Fruit fly (Drosophila melanogaster) whole organism, embryonic: ENCODE measurements around the gene Rsph3.

ENCODE experiments used
- ATbp ChIP-seq: fragments of 200-800 bp; sonication (Bioruptor generic); optimal IDR thresholded peaks from 2 replicates; lab custom pipeline; 2017; ENCODE audit warnings: missing biosample characterization, mild to moderate bottlenecking, missing genetic modification characterization, missing genetic modification reagents
- Atf6 ChIP-seq: fragments of 200-800 bp; sonication (Bioruptor generic); IDR thresholded peaks from 2 replicates; pipeline ENCODE4 v1.3.6; 2022; ENCODE audit warnings: missing biosample characterization, missing genetic modification characterization
- BEAF-32 ChIP-seq: fragments of 200-800 bp; sonication (Bioruptor generic); optimal IDR thresholded peaks from 3 replicates; lab custom pipeline; 2017; ENCODE audit warnings: missing biosample characterization, missing genetic modification characterization, mild to moderate bottlenecking, moderate library complexity, missing genetic modification reagents
- Blimp-1 ChIP-seq: fragments of 200-800 bp; sonication (Bioruptor generic); optimal IDR thresholded peaks from 3 replicates; lab custom pipeline; 2018; ENCODE audit warnings: missing biosample characterization, missing genetic modification characterization, mild to moderate bottlenecking, moderate library complexity, missing genetic modification reagents
- CG10209 ChIP-seq: fragments of 200-800 bp; sonication (Bioruptor generic); optimal IDR thresholded peaks from 3 replicates; lab custom pipeline; 2017; ENCODE audit warnings: missing biosample characterization, mild to moderate bottlenecking, missing genetic modification characterization, missing genetic modification reagents
- CG10979 ChIP-seq: fragments of 200-800 bp; sonication (Bioruptor generic); optimal IDR thresholded peaks from 2 replicates; lab custom pipeline; 2018; ENCODE audit warnings: missing biosample characterization, mild to moderate bottlenecking, missing genetic modification characterization, moderate library complexity
- CG11695 ChIP-seq: fragments of 200-800 bp; sonication (Bioruptor generic); IDR thresholded peaks from 3 replicates; pipeline ENCODE4 v1.3.6; 2022; ENCODE audit warnings: missing biosample characterization, missing genetic modification characterization
- CG12104 ChIP-seq: fragments of 200-800 bp; sonication (Bioruptor generic); optimal IDR thresholded peaks from 3 replicates; lab custom pipeline; 2016; ENCODE audit warnings: missing biosample characterization, missing genetic modification characterization
- CG14710 ChIP-seq: fragments of 200-800 bp; sonication (Bioruptor generic); optimal IDR thresholded peaks from 3 replicates; lab custom pipeline; 2019; ENCODE audit warnings: missing biosample characterization, mild to moderate bottlenecking, missing genetic modification characterization, moderate library complexity
- CG1603 ChIP-seq: fragments of 200-800 bp; sonication (Bioruptor generic); optimal IDR thresholded peaks from 2 replicates; lab custom pipeline; 2019; ENCODE audit warnings: missing biosample characterization, mild to moderate bottlenecking, missing genetic modification characterization, moderate library complexity
- CG18262 ChIP-seq: fragments of 200-800 bp; optimal IDR thresholded peaks from 3 replicates; lab custom pipeline; 2019; ENCODE audit warnings: missing biosample characterization, mild to moderate bottlenecking, missing genetic modification characterization, moderate library complexity
- CG18619 ChIP-seq: fragments of 200-800 bp; sonication (Bioruptor generic); optimal IDR thresholded peaks from 3 replicates; lab custom pipeline; 2017; ENCODE audit warnings: missing biosample characterization, mild to moderate bottlenecking, missing genetic modification characterization
- CG3726 ChIP-seq: fragments of 200-800 bp; sonication (Bioruptor generic); IDR thresholded peaks from 3 replicates; pipeline ENCODE4, ENCODE4 v1.3.6; 2022; ENCODE audit warnings: missing biosample characterization, missing genetic modification characterization
- CG4707 ChIP-seq: fragments of 200-800 bp; sonication (Bioruptor generic); optimal IDR thresholded peaks from 2 replicates; lab custom pipeline; 2018; ENCODE audit warnings: missing biosample characterization, mild to moderate bottlenecking, missing genetic modification characterization, moderate library complexity
- CG6689 ChIP-seq: fragments of 200-800 bp; sonication (Bioruptor generic); IDR thresholded peaks from 2 replicates; pipeline ENCODE4 v1.3.6; 2022; ENCODE audit warnings: missing biosample characterization, missing genetic modification characterization
- CG7839 ChIP-seq: fragments of 200-800 bp; sonication (Bioruptor generic); optimal IDR thresholded peaks from 3 replicates; lab custom pipeline; 2018; ENCODE audit warnings: missing biosample characterization, mild to moderate bottlenecking, missing genetic modification characterization, moderate library complexity
- CG7987 ChIP-seq: fragments of 200-800 bp; sonication (Bioruptor generic); optimal IDR thresholded peaks from 2 replicates; lab custom pipeline; 2018; ENCODE audit warnings: missing biosample characterization, mild to moderate bottlenecking, missing genetic modification characterization, moderate library complexity
- CTCF ChIP-seq: fragments of 200-800 bp; sonication (Bioruptor generic); optimal IDR thresholded peaks from 2 replicates; lab custom pipeline; 2017; ENCODE audit warnings: missing biosample characterization, mild to moderate bottlenecking, missing genetic modification characterization, moderate library complexity
- CoRest ChIP-seq: fragments of 200-800 bp; sonication (Bioruptor generic); optimal IDR thresholded peaks from 3 replicates; lab custom pipeline; 2018; ENCODE audit warnings: missing biosample characterization, mild to moderate bottlenecking, missing genetic modification characterization, moderate library complexity
- Dek ChIP-seq: fragments of 200-800 bp; sonication (Bioruptor generic); optimal IDR thresholded peaks from 3 replicates; lab custom pipeline; 2019; ENCODE audit warnings: missing biosample characterization, mild to moderate bottlenecking, missing genetic modification characterization, moderate library complexity
- Drgx ChIP-seq: fragments of 200-800 bp; sonication (Bioruptor generic); IDR thresholded peaks from 2 replicates; pipeline ENCODE4 v1.3.6; 2022; ENCODE audit warnings: missing biosample characterization, missing genetic modification characterization
- Eip74EF ChIP-seq, 2 experiments: fragments of 200-800 bp in 1 of 2; fragments of >200 bp in 1 of 2; sonication (Bioruptor generic) in 1 of 2; optimal IDR thresholded peaks; 2 replicates each; lab custom pipeline; 2017 to 2019; ENCODE audit warnings: missing biosample characterization in 2 of 2, missing genetic modification characterization in 2 of 2, mild to moderate bottlenecking in 1 of 2, moderate library complexity in 1 of 2
- Med ChIP-seq: fragments of 200-800 bp; sonication (Bioruptor generic); peaks from one replicate; lab custom pipeline; 2016; ENCODE audit warnings: missing biosample characterization, missing genetic modification characterization, mild to moderate bottlenecking, inconsistent platforms, moderate library complexity
- Myb ChIP-seq: fragments of 200-800 bp; sonication (Bioruptor generic); optimal IDR thresholded peaks from 2 replicates; lab custom pipeline; 2016; ENCODE audit warnings: missing biosample characterization, missing genetic modification characterization
- Ptx1 ChIP-seq: fragments of 200-800 bp; sonication (Bioruptor generic); IDR thresholded peaks from 2 replicates; pipeline ENCODE4 v1.3.6; 2022; ENCODE audit warnings: missing biosample characterization, missing genetic modification characterization
- Xrp1 ChIP-seq: fragments of 200-800 bp; sonication (Bioruptor generic); IDR thresholded peaks from 2 replicates; pipeline ENCODE4 v1.3.6; 2022; ENCODE audit warnings: missing biosample characterization, missing genetic modification characterization
- ara ChIP-seq: fragments of 200-800 bp; sonication (Bioruptor generic); IDR thresholded peaks from 2 replicates; pipeline ENCODE4 v1.3.6; 2022; ENCODE audit warnings: missing biosample characterization, missing genetic modification characterization
- ato ChIP-seq: fragments of 200-800 bp; sonication (Bioruptor generic); IDR thresholded peaks from 2 replicates; pipeline ENCODE4 v1.3.6; 2022; ENCODE audit warnings: missing biosample characterization, missing genetic modification characterization; ENCODE audit not compliant: partially characterized antibody
- bcd ChIP-seq: fragments of 200-800 bp; sonication (Bioruptor generic); optimal IDR thresholded peaks from 2 replicates; lab custom pipeline; 2017; ENCODE audit warnings: missing biosample characterization, mild to moderate bottlenecking, missing genetic modification characterization
- br ChIP-seq: fragments of >200 bp; optimal IDR thresholded peaks from 2 replicates; lab custom pipeline; 2017
- bsh ChIP-seq, 2 experiments: fragments of 200-800 bp; sonication (Bioruptor generic); optimal IDR thresholded peaks; 2 replicates each; lab custom pipeline; 2017 to 2018; ENCODE audit warnings: mild to moderate bottlenecking in 2 of 2, missing biosample characterization in 2 of 2, missing genetic modification characterization in 2 of 2, moderate library complexity in 1 of 2
- btn ChIP-seq: fragments of 200-800 bp; sonication (Bioruptor generic); optimal IDR thresholded peaks from 2 replicates; lab custom pipeline; 2016; ENCODE audit warnings: missing biosample characterization, missing genetic modification characterization
- cas ChIP-seq: fragments of 200-800 bp; sonication (Bioruptor generic); IDR thresholded peaks from 2 replicates; pipeline ENCODE4 v1.3.6; 2022; ENCODE audit warnings: missing biosample characterization, missing genetic modification characterization
- dmrt11E ChIP-seq: fragments of 200-800 bp; sonication (Bioruptor generic); optimal IDR thresholded peaks from 3 replicates; lab custom pipeline; 2018; ENCODE audit warnings: missing biosample characterization, mild to moderate bottlenecking, missing genetic modification characterization, moderate library complexity
- eve ChIP-seq, 2 experiments: fragments of >200 bp; optimal IDR thresholded peaks; 2 replicates each; lab custom pipeline; 2017; ENCODE audit warnings: missing biosample characterization in 2 of 2, missing genetic modification characterization in 2 of 2
- fd96Cb ChIP-seq: fragments of 200-800 bp; sonication (Bioruptor generic); optimal IDR thresholded peaks from 2 replicates; lab custom pipeline; 2018; ENCODE audit warnings: missing biosample characterization, mild to moderate bottlenecking, missing genetic modification characterization, moderate library complexity
- gem ChIP-seq: fragments of 200-800 bp; sonication (Bioruptor generic); optimal IDR thresholded peaks from 2 replicates; lab custom pipeline; 2019; ENCODE audit warnings: missing biosample characterization, mild to moderate bottlenecking, missing genetic modification characterization, moderate library complexity
- knrl ChIP-seq: fragments of 200-800 bp; sonication (Bioruptor generic); IDR thresholded peaks from 3 replicates; pipeline ENCODE4 v1.3.6; 2022; ENCODE audit warnings: missing biosample characterization, missing genetic modification characterization; ENCODE audit not compliant: partially characterized antibody
- maf-S ChIP-seq: fragments of 200-800 bp; sonication (Bioruptor generic); optimal IDR thresholded peaks from 2 replicates; lab custom pipeline; 2016; ENCODE audit warnings: missing biosample characterization, missing genetic modification characterization
- nom ChIP-seq: fragments of 200-800 bp; sonication (Bioruptor generic); optimal IDR thresholded peaks from 2 replicates; lab custom pipeline; 2017; ENCODE audit warnings: missing biosample characterization, missing genetic modification characterization, mild to moderate bottlenecking, moderate library complexity, missing genetic modification reagents
- prd ChIP-seq, 3 experiments: fragments of >200 bp in 2 of 3; fragments of 200-800 bp in 1 of 3; sonication (Bioruptor generic) in 1 of 3; optimal IDR thresholded peaks in 2 of 3; IDR thresholded peaks in 1 of 3; 2 replicates in 2 of 3; 3 replicates in 1 of 3; pipeline versions ENCODE4 v1.3.6 to Lab custom; 2017 to 2022; ENCODE audit warnings: missing biosample characterization in 1 of 3, missing genetic modification characterization in 1 of 3
- run ChIP-seq: fragments of 200-800 bp; sonication (Bioruptor generic); optimal IDR thresholded peaks from 3 replicates; lab custom pipeline; 2018; ENCODE audit warnings: missing biosample characterization, mild to moderate bottlenecking, missing genetic modification characterization
- sens ChIP-seq: fragments of 200-800 bp; sonication (Bioruptor generic); peaks from one replicate; lab custom pipeline; 2016; ENCODE audit warnings: missing biosample characterization, missing genetic modification characterization
- shn ChIP-seq: fragments of 200-800 bp; sonication (Bioruptor generic); optimal IDR thresholded peaks from 3 replicates; lab custom pipeline; 2016; ENCODE audit warnings: missing biosample characterization, missing genetic modification characterization
- sisA ChIP-seq: fragments of 200-800 bp; sonication (Bioruptor generic); IDR thresholded peaks from 2 replicates; pipeline ENCODE4 v1.3.6; 2022; ENCODE audit warnings: missing biosample characterization, missing genetic modification characterization
- ttk ChIP-seq: fragments of 200-800 bp; sonication (Bioruptor generic); IDR thresholded peaks from 2 replicates; pipeline ENCODE4 v2.1.2; 2022; ENCODE audit warnings: missing biosample characterization, missing genetic modification characterization
- vfl ChIP-seq: fragments of 200-800 bp; sonication (Bioruptor generic); optimal IDR thresholded peaks from 2 replicates; lab custom pipeline; 2016; ENCODE audit warnings: missing biosample characterization, missing genetic modification characterization
- zen ChIP-seq: fragments of 200-800 bp; sonication (Bioruptor generic); optimal IDR thresholded peaks from 3 replicates; lab custom pipeline; 2018; ENCODE audit warnings: missing biosample characterization, mild to moderate bottlenecking, missing genetic modification characterization, moderate library complexity
- zfh1 ChIP-seq: fragments of 200-800 bp; sonication (Bioruptor generic); IDR thresholded peaks from 3 replicates; pipeline ENCODE4 v1.3.6; 2022; ENCODE audit warnings: missing biosample characterization, missing genetic modification characterization

Rsph3 gene

dm6 chr3L:6802519-6802918 lies 39.5 kb upstream of the Rsph3 start:
- TF ChIP-seq CG10209 (GFP tag; lab: Kevin White, UChicago), result no peak
- TF ChIP-seq sisA, result 0 out of 2 replicates have a peak, but pooled peaks have one; percentile 23
- no peak for TF ChIP-seq ato (GFP tag; lab: Robert Waterston, UW)
- no peak for TF ChIP-seq CG7839
- no peak for TF ChIP-seq fd96Cb (tag; lab: Kevin White, UChicago)

- TF ChIP-seq fd96Cb (tag; lab: Kevin White, UChicago), result peak; percentile 11
- peak; percentile 5 for TF ChIP-seq CG1603 (tag; lab: Kevin White, UChicago)
- TF ChIP-seq knrl (GFP tag; lab: Robert Waterston, UW), result no peak
- TF ChIP-seq CG18262, result peak; percentile 12
- no peak for TF ChIP-seq CG18619
- peak; percentile 72 for TF ChIP-seq Drgx
- 0 out of 3 replicates have a peak, but pooled peaks have one; percentile 26 for TF ChIP-seq CG11695
- TF ChIP-seq CTCF (GFP tag; lab: Kevin White, UChicago), result no peak
- TF ChIP-seq btn, result no peak
- TF ChIP-seq CG6689 (GFP tag; lab: Robert Waterston, UW), result peak; percentile 38; the same call in 1 of the 2 replicates
- TF ChIP-seq ttk, result no peak
- no peak for TF ChIP-seq bcd (GFP tag; lab: Kevin White, UChicago)
- no peak for TF ChIP-seq BEAF-32 (GFP tag; lab: Kevin White, UChicago)
- no peak for TF ChIP-seq Myb (GFP tag; lab: Kevin White, UChicago)
- TF ChIP-seq Atf6, result no peak
- TF ChIP-seq shn (GFP tag; lab: Kevin White, UChicago), result no peak
- no peak for TF ChIP-seq CG7987
- TF ChIP-seq gem (tag; lab: Kevin White, UChicago), result peak; percentile 21
- peak; percentile 39 for TF ChIP-seq Med
- TF ChIP-seq vfl (GFP tag; lab: Kevin White, UChicago), result no peak
- peak; percentile 20 for TF ChIP-seq dmrt11E
- TF ChIP-seq CG4707 (GFP tag; lab: Kevin White, UChicago), result no peak
- TF ChIP-seq Ptx1, result 0 out of 2 replicates have a peak, but pooled peaks have one; percentile 19
- no peak for TF ChIP-seq nom
- TF ChIP-seq Dek (tag; lab: Kevin White, UChicago), result no peak
- TF ChIP-seq prd (optimal IDR thresholded peaks at IDR 0.05; lab: Kevin White, UChicago), result no peak
- peak; percentile 65; the same call in 1 of the 3 replicates for TF ChIP-seq prd (GFP tag; IDR thresholded peaks at IDR 0.05; lab: Robert Waterston, UW)
- TF ChIP-seq cas (GFP tag; lab: Robert Waterston, UW), result no peak
- TF ChIP-seq CG10979, result peak; percentile 23
- peak; percentile 51 for TF ChIP-seq Xrp1
- TF ChIP-seq run, result no peak
- no peak for TF ChIP-seq CG12104 (GFP tag; lab: Kevin White, UChicago)
- no peak for TF ChIP-seq Eip74EF (GFP tag; optimal IDR thresholded peaks at IDR 0.05; lab: Kevin White, UChicago)
- 0 out of 3 replicates have a peak, but pooled peaks have one; percentile 29 for TF ChIP-seq CG3726 (GFP tag; lab: Robert Waterston, UW)
- TF ChIP-seq zfh1 (GFP tag; lab: Robert Waterston, UW), result peak; percentile 64; the same call in 2 of the 3 replicates
- TF ChIP-seq Blimp-1 (GFP tag; lab: Kevin White, UChicago), result peak; percentile 5
- TF ChIP-seq sens (GFP tag; lab: Kevin White, UChicago), result peak; percentile 56
- peak in 1 of 2 experiments; percentile 0 for TF ChIP-seq bsh (GFP tag; optimal IDR thresholded peaks at IDR 0.05; lab: Kevin White, UChicago)
- TF ChIP-seq zen, result peak; percentile 45
- no peak for TF ChIP-seq CoRest (tag; lab: Kevin White, UChicago)
- TF ChIP-seq eve (GFP tag; optimal IDR thresholded peaks at IDR 0.05; lab: Kevin White, UChicago), result no peak
- no peak for TF ChIP-seq ATbp (GFP tag; lab: Kevin White, UChicago)
- TF ChIP-seq CG14710 (tag; lab: Kevin White, UChicago), result peak; percentile 2
- TF ChIP-seq br (lab: Kevin White, UChicago), result no peak
- TF ChIP-seq ara, result no peak
- no peak for TF ChIP-seq maf-S (GFP tag; lab: Kevin White, UChicago)
These were observed 36.5 kb upstream of the Rsph3 start for dm6 chr3L:6799550-6799949.
